Fruit fly (Drosophila melanogaster): Measurements from ENCODE around the gene Lamtor3.

dm6 chr2L:17492680-17493079 lies 11.6 kb downstream of the Lamtor3 start:
- TF ChIP-seq CG8478 (optimal IDR thresholded peaks at IDR 0.05) (no peak), CTCF (optimal IDR thresholded peaks at IDR 0.05) (no peak)

Data from S2 (cell line).